Fruit fly (Drosophila melanogaster) whole organism, embryonic: ENCODE data around the gene firl.

Experiments
- Adf1 ChIP-seq: fragments of 200-800 bp; sonication (Bioruptor generic); IDR thresholded peaks from 2 replicates; pipeline ENCODE4 v1.3.6; 2022; ENCODE audit warnings: missing biosample characterization, missing genetic modification characterization
- Asciz ChIP-seq: fragments of 200-800 bp; sonication (Bioruptor generic); optimal IDR thresholded peaks from 2 replicates; lab custom pipeline; 2017; ENCODE audit warnings: missing biosample characterization, mild to moderate bottlenecking, missing genetic modification characterization, missing genetic modification reagents
- Bgb ChIP-seq: fragments of 200-800 bp; sonication (Bioruptor generic); IDR thresholded peaks from 2 replicates; pipeline ENCODE4 v1.3.6; 2022; ENCODE audit warnings: missing biosample characterization, missing genetic modification characterization; ENCODE audit not compliant: partially characterized antibody
- CG10654 ChIP-seq: fragments of 200-800 bp; sonication (Bioruptor generic); optimal IDR thresholded peaks from 2 replicates; lab custom pipeline; 2016; ENCODE audit warnings: missing biosample characterization, missing genetic modification characterization
- CG11695 ChIP-seq: fragments of 200-800 bp; sonication (Bioruptor generic); IDR thresholded peaks from 3 replicates; pipeline ENCODE4 v1.3.6; 2022; ENCODE audit warnings: missing biosample characterization, missing genetic modification characterization
- CG11696 ChIP-seq: fragments of 200-800 bp; sonication (Bioruptor generic); IDR thresholded peaks from 2 replicates; pipeline ENCODE4 v1.3.6; 2022; ENCODE audit warnings: missing biosample characterization, missing genetic modification characterization
- CG11723 ChIP-seq: fragments of 200-800 bp; sonication (Bioruptor generic); optimal IDR thresholded peaks from 2 replicates; lab custom pipeline; 2017; ENCODE audit warnings: missing biosample characterization, mild to moderate bottlenecking, missing genetic modification characterization
- CG14710 ChIP-seq: fragments of 200-800 bp; sonication (Bioruptor generic); optimal IDR thresholded peaks from 3 replicates; lab custom pipeline; 2019; ENCODE audit warnings: missing biosample characterization, mild to moderate bottlenecking, missing genetic modification characterization, moderate library complexity
- CG14965 ChIP-seq: fragments of 200-800 bp; sonication (Bioruptor generic); optimal IDR thresholded peaks from 2 replicates; lab custom pipeline; 2016; ENCODE audit warnings: missing biosample characterization, missing genetic modification characterization, borderline replicate concordance
- CG15696 ChIP-seq: fragments of 200-800 bp; sonication (Bioruptor generic); optimal IDR thresholded peaks from 2 replicates; lab custom pipeline; 2019; ENCODE audit warnings: missing biosample characterization, mild to moderate bottlenecking, missing genetic modification characterization, moderate library complexity
- CG16813 ChIP-seq: fragments of 200-800 bp; sonication (Bioruptor generic); IDR thresholded peaks from 3 replicates; pipeline ENCODE4 v1.3.6; 2022; ENCODE audit warnings: missing biosample characterization, missing genetic modification characterization; ENCODE audit not compliant: partially characterized antibody
- CG16815 ChIP-seq: fragments of 200-800 bp; sonication (Bioruptor generic); optimal IDR thresholded peaks from 3 replicates; lab custom pipeline; 2017; ENCODE audit warnings: missing biosample characterization, mild to moderate bottlenecking, missing genetic modification characterization
- CG18764 ChIP-seq: fragments of 200-800 bp; sonication (Bioruptor generic); optimal IDR thresholded peaks from 3 replicates; lab custom pipeline; 2016; ENCODE audit warnings: missing biosample characterization, missing genetic modification characterization
- CG30403 ChIP-seq: fragments of 200-800 bp; sonication (Bioruptor generic); optimal IDR thresholded peaks from 3 replicates; lab custom pipeline; 2016; ENCODE audit warnings: missing biosample characterization, missing genetic modification characterization
- CG31441 ChIP-seq: fragments of 200-800 bp; sonication (Bioruptor generic); IDR thresholded peaks from 2 replicates; pipeline ENCODE4 v1.3.6; 2022; ENCODE audit warnings: missing biosample characterization, missing genetic modification characterization
- CG3163 ChIP-seq: fragments of 200-800 bp; sonication (Bioruptor generic); optimal IDR thresholded peaks from 3 replicates; lab custom pipeline; 2016; ENCODE audit warnings: missing biosample characterization, missing genetic modification characterization
- CG4404 ChIP-seq: fragments of 200-800 bp; sonication (Bioruptor generic); IDR thresholded peaks from 2 replicates; pipeline ENCODE4 v1.3.6; 2022; ENCODE audit warnings: missing biosample characterization, missing genetic modification characterization
- CG5953 ChIP-seq: fragments of 200-800 bp; sonication (Bioruptor generic); IDR thresholded peaks from 2 replicates; pipeline ENCODE4 v1.3.6; 2022; ENCODE audit warnings: missing biosample characterization, missing genetic modification characterization
- CG7357 ChIP-seq: fragments of 200-800 bp; sonication (Bioruptor generic); IDR thresholded peaks from 3 replicates; pipeline ENCODE4 v1.3.6; 2022; ENCODE audit warnings: missing biosample characterization, missing genetic modification characterization
- CG7786 ChIP-seq: fragments of 200-800 bp; sonication (Bioruptor generic); optimal IDR thresholded peaks from 2 replicates; lab custom pipeline; 2016; ENCODE audit warnings: missing biosample characterization, missing genetic modification characterization
- CG9932 ChIP-seq: fragments of 200-800 bp; sonication (Bioruptor generic); IDR thresholded peaks from 2 replicates; pipeline ENCODE4 v1.3.6; 2022; ENCODE audit warnings: missing biosample characterization, missing genetic modification characterization
- E2f1 ChIP-seq: fragments of 200-800 bp; sonication (Bioruptor generic); IDR thresholded peaks from 2 replicates; pipeline ENCODE4 v1.3.6; 2022; ENCODE audit warnings: missing biosample characterization, missing genetic modification characterization
- Ets97D ChIP-seq: fragments of 200-800 bp; sonication (Bioruptor generic); optimal IDR thresholded peaks from 3 replicates; lab custom pipeline; 2016; ENCODE audit warnings: missing biosample characterization, missing genetic modification characterization
- HLH4C ChIP-seq: fragments of 200-800 bp; sonication (Bioruptor generic); IDR thresholded peaks from 3 replicates; pipeline ENCODE4 v1.3.6; 2022; ENCODE audit warnings: missing biosample characterization, missing genetic modification characterization; ENCODE audit not compliant: partially characterized antibody
- Hand ChIP-seq: fragments of 200-800 bp; sonication (Bioruptor generic); optimal IDR thresholded peaks from 2 replicates; lab custom pipeline; 2017; ENCODE audit warnings: mild to moderate bottlenecking, missing biosample characterization, missing genetic modification reagents, missing genetic modification characterization
- HmgZ ChIP-seq: fragments of 200-800 bp; sonication (Bioruptor generic); optimal IDR thresholded peaks from 2 replicates; lab custom pipeline; 2018; ENCODE audit warnings: missing biosample characterization, mild to moderate bottlenecking, missing genetic modification characterization
- Neu2 ChIP-seq: fragments of 200-800 bp; sonication (Bioruptor generic); optimal IDR thresholded peaks from 3 replicates; lab custom pipeline; 2016; ENCODE audit warnings: missing biosample characterization, missing genetic modification characterization, borderline replicate concordance
- Sox100B ChIP-seq: fragments of 200-800 bp; sonication (Bioruptor generic); optimal IDR thresholded peaks from 3 replicates; lab custom pipeline; 2018; ENCODE audit warnings: missing biosample characterization, mild to moderate bottlenecking, missing genetic modification characterization
- YL-1 ChIP-seq: fragments of 200-800 bp; sonication (Bioruptor generic); optimal IDR thresholded peaks from 3 replicates; lab custom pipeline; 2017; ENCODE audit warnings: missing biosample characterization, mild to moderate bottlenecking, missing genetic modification characterization
- bowl ChIP-seq: fragments of 200-800 bp; sonication (Bioruptor generic); IDR thresholded peaks from 2 replicates; pipeline ENCODE4 v1.3.6; 2022; ENCODE audit warnings: missing biosample characterization, missing genetic modification characterization
- cg ChIP-seq: fragments of 200-800 bp; sonication (Bioruptor generic); optimal IDR thresholded peaks from 3 replicates; lab custom pipeline; 2019; ENCODE audit warnings: missing biosample characterization, mild to moderate bottlenecking, missing genetic modification characterization, moderate library complexity
- crp ChIP-seq, 2 experiments: fragments of 200-800 bp; sonication (Bioruptor generic); optimal IDR thresholded peaks; 2 replicates in 1 of 2; 3 replicates in 1 of 2; lab custom pipeline; 2017; ENCODE audit warnings: missing biosample characterization in 2 of 2, missing genetic modification characterization in 2 of 2, mild to moderate bottlenecking in 1 of 2, moderate library complexity in 1 of 2
- exex ChIP-seq: fragments of 200-800 bp; sonication (Bioruptor generic); optimal IDR thresholded peaks from 4 replicates; lab custom pipeline; 2018; ENCODE audit warnings: missing biosample characterization, mild to moderate bottlenecking, missing genetic modification characterization, moderate library complexity
- ftz-f1 ChIP-seq: fragments of 200-800 bp; sonication (Bioruptor generic); optimal IDR thresholded peaks from 2 replicates; lab custom pipeline; 2016; ENCODE audit warnings: missing biosample characterization, missing genetic modification characterization
- gce ChIP-seq: fragments of 200-800 bp; sonication (Bioruptor generic); IDR thresholded peaks from 3 replicates; pipeline ENCODE4 v1.3.6; 2022; ENCODE audit warnings: missing biosample characterization, missing genetic modification characterization
- grau ChIP-seq: fragments of 200-800 bp; optimal IDR thresholded peaks from 3 replicates; lab custom pipeline; 2019; ENCODE audit warnings: missing biosample characterization, mild to moderate bottlenecking, missing genetic modification characterization, moderate library complexity
- gt ChIP-seq: fragments of 200-800 bp; sonication (Bioruptor generic); IDR thresholded peaks from 2 replicates; pipeline ENCODE4 v1.3.6; 2022; ENCODE audit warnings: missing biosample characterization, missing genetic modification characterization
- lola ChIP-seq, 3 experiments: fragments of >200 bp in 2 of 3; fragments of 200-800 bp in 1 of 3; sonication (Bioruptor generic) in 1 of 3; optimal IDR thresholded peaks; 2 replicates each; lab custom pipeline; 2017 to 2019; ENCODE audit warnings: missing biosample characterization in 3 of 3, missing genetic modification characterization in 3 of 3, mild to moderate bottlenecking in 1 of 3, moderate library complexity in 1 of 3
- luna ChIP-seq: fragments of 200-800 bp; sonication (Bioruptor generic); optimal IDR thresholded peaks from 2 replicates; lab custom pipeline; 2016; ENCODE audit warnings: missing biosample characterization, missing genetic modification characterization
- maf-S ChIP-seq: fragments of 200-800 bp; sonication (Bioruptor generic); optimal IDR thresholded peaks from 2 replicates; lab custom pipeline; 2016; ENCODE audit warnings: missing biosample characterization, missing genetic modification characterization
- p53 ChIP-seq: fragments of 200-800 bp; sonication (Bioruptor generic); optimal IDR thresholded peaks from 2 replicates; lab custom pipeline; 2016; ENCODE audit warnings: missing biosample characterization, missing genetic modification characterization
- pan ChIP-seq, 4 experiments: fragments of >200 bp in 3 of 4; fragments of 200-800 bp in 1 of 4; sonication (Bioruptor generic) in 1 of 4; optimal IDR thresholded peaks in 3 of 4; IDR thresholded peaks in 1 of 4; 2 replicates each; pipeline versions ENCODE4 v1.3.6 to Lab custom; 2017 to 2022; ENCODE audit warnings: missing biosample characterization in 2 of 4, missing genetic modification characterization in 2 of 4, mixed read lengths in 1 of 4
- row ChIP-seq: fragments of 200-800 bp; sonication (Bioruptor generic); IDR thresholded peaks from 3 replicates; pipeline ENCODE4 v1.3.6; 2022; ENCODE audit warnings: missing biosample characterization, missing genetic modification characterization
- sd ChIP-seq: fragments of 200-800 bp; sonication (Bioruptor generic); optimal IDR thresholded peaks from 3 replicates; lab custom pipeline; 2018; ENCODE audit warnings: missing biosample characterization, mild to moderate bottlenecking, missing genetic modification characterization, moderate library complexity
- sima ChIP-seq: fragments of 200-800 bp; sonication (Bioruptor generic); optimal IDR thresholded peaks from 2 replicates; lab custom pipeline; 2016; ENCODE audit warnings: missing biosample characterization, missing genetic modification characterization
- ttk ChIP-seq: fragments of 200-800 bp; sonication (Bioruptor generic); IDR thresholded peaks from 2 replicates; pipeline ENCODE4 v2.1.2; 2022; ENCODE audit warnings: missing biosample characterization, missing genetic modification characterization
- wor ChIP-seq: fragments of 200-800 bp; sonication (Bioruptor generic); IDR thresholded peaks from 2 replicates; pipeline ENCODE4 v1.3.6; 2022; ENCODE audit warnings: missing biosample characterization, missing genetic modification characterization

Gene firl

DNA sequence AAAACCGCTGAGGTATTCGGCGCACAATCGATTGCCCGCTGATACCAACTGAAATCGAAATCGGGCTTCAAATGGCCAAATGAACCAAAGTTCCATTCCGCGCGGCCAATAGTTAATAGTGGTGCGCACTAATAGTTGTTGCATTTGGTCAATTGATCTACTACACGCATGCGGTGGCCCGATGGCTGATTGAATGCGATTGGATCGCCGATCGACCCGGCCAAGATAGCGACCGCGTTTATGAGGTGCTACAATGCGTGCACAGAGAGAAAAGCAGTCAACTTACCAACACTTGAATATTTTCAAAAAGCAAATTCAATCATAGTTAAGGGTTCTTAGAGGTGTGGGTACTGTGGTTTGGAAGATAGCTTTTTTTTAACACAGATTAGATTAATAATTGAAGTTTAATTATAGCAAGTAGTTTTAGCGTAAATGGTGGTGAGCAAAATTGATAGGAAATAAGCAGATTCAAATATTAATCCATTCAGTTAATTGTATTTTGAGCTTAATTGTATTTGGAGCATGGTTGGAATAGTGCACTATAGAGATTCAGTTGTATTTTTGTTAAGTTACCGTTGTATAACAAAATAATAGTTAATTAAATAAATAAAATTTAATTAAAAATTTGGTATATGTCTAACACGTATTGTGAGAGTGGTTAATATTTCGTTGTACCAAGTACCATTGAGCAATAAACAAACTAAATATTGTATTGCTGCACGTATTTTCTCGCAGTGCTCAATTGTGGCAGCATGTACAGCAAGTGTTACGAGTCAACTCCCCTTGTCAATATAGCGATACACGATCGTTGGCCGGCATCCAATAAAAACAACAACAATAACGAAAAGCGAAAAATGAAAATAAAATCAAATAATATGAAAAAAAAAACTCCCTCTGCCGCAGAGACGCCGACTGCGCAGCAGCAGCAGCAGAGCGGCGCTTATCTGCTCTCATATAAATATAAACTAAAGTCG lies 39.8 kb downstream of the firl start (continued):
- TF ChIP-seq Asciz (GFP tag; lab: Kevin White, UChicago) (peak; percentile 3), maf-S (no peak), ftz-f1 (no peak), CG4404 (GFP tag; lab: Robert Waterston, UW) (no peak), luna (GFP tag; lab: Kevin White, UChicago) (no peak), Hand (GFP tag; lab: Kevin White, UChicago) (peak; percentile 35), pan (optimal IDR thresholded peaks at IDR 0.05; lab: Kevin White, UChicago) (no peak), pan (GFP tag; optimal IDR thresholded peaks at IDR 0.05 in 1 of 2, IDR thresholded peaks at IDR 0.05 in 1 of 2) (peak in 1 of 2 experiments; percentile 43), HLH4C (GFP tag; lab: Robert Waterston, UW) (no peak), CG16813 (no peak), Neu2 (no peak), Sox100B (GFP tag; lab: Kevin White, UChicago) (peak; percentile 78), p53 (GFP tag; lab: Kevin White, UChicago) (no peak), bowl (GFP tag; lab: Robert Waterston, UW) (no peak), Ets97D (no peak), CG7786 (GFP tag; lab: Kevin White, UChicago) (peak; percentile 32), CG9932 (no peak), sd (tag; lab: Kevin White, UChicago) (peak; percentile 39), CG10654 (peak; percentile 34), CG7357 (GFP tag; lab: Robert Waterston, UW) (0 out of 3 replicates have a peak, but pooled peaks have one; percentile 27), CG11723 (GFP tag; lab: Kevin White, UChicago) (peak; percentile 19), wor (GFP tag; lab: Robert Waterston, UW) (no peak; the same call in 1 of the 2 replicates), CG15696 (no peak), lola (GFP tag; optimal IDR thresholded peaks at IDR 0.05; lab: Kevin White, UChicago) (peak in 1 of 3 experiments; percentile 75), CG14710 (peak; percentile 67), grau (tag; lab: Kevin White, UChicago) (peak; percentile 70), CG18764 (GFP tag; lab: Kevin White, UChicago) (no peak), CG3163 (GFP tag; lab: Kevin White, UChicago) (peak; percentile 28), YL-1 (GFP tag; lab: Kevin White, UChicago) (no peak), CG16815 (GFP tag; lab: Kevin White, UChicago) (no peak), ttk (GFP tag; lab: Robert Waterston, UW) (0 out of 2 replicates have a peak, but pooled peaks have one; percentile 6), exex (tag; lab: Kevin White, UChicago) (peak; percentile 52), cg (GFP tag; lab: Kevin White, UChicago) (no peak), gce (GFP tag; lab: Robert Waterston, UW) (0 out of 3 replicates have a peak, but pooled peaks have one; percentile 10), gt (GFP tag; lab: Robert Waterston, UW) (no peak), Adf1 (peak; percentile 97), crp (GFP tag; optimal IDR thresholded peaks at IDR 0.05; lab: Kevin White, UChicago) (no peak), CG31441 (GFP tag; lab: Robert Waterston, UW) (peak; percentile 67), CG11695 (GFP tag; lab: Robert Waterston, UW) (peak; percentile 43; the same call in 1 of the 3 replicates), CG30403 (GFP tag; lab: Kevin White, UChicago) (peak; percentile 75), E2f1 (GFP tag; lab: Robert Waterston, UW) (peak; percentile 47; the same call in 1 of the 2 replicates), CG11696 (peak; percentile 13; the same call in 1 of the 2 replicates), row (peak; percentile 69; the same call in 2 of the 3 replicates), sima (GFP tag; lab: Kevin White, UChicago) (no peak), CG14965 (no peak), Bgb (GFP tag; lab: Robert Waterston, UW) (0 out of 2 replicates have a peak, but pooled peaks have one; percentile 35), CG5953 (GFP tag; lab: Robert Waterston, UW) (no peak), HmgZ (tag; lab: Kevin White, UChicago) (no peak)
